Worm (Caenorhabditis elegans) whole organism, young adult: Measurements from ENCODE around the gene mua-3.
"Not testable (repeated sequence)": the region's sequence is repeated elsewhere in the genome, so short reads cannot be mapped to it uniquely, and the experiment has no call there.

Experiments
- T07F8.4 ChIP-seq: sonication (generic microtip); optimal IDR thresholded peaks from 2 replicates; lab custom pipeline; 2016; ENCODE audit warnings: mild to moderate bottlenecking, missing genetic modification characterization, moderate library complexity, missing compliant biosample characterization
- ekl-4 ChIP-seq: fragments of 200-800 bp; sonication (Bioruptor generic); IDR thresholded peaks from 2 replicates; pipeline ENCODE4 v1.3.6; 2022; ENCODE audit warnings: missing genetic modification reagents, missing genetic modification characterization, missing compliant biosample characterization
- hlh-12 ChIP-seq: sonication (generic microtip); optimal IDR thresholded peaks from 2 replicates; lab custom pipeline; 2016; ENCODE audit warnings: missing genetic modification characterization, missing compliant biosample characterization

DNA sequence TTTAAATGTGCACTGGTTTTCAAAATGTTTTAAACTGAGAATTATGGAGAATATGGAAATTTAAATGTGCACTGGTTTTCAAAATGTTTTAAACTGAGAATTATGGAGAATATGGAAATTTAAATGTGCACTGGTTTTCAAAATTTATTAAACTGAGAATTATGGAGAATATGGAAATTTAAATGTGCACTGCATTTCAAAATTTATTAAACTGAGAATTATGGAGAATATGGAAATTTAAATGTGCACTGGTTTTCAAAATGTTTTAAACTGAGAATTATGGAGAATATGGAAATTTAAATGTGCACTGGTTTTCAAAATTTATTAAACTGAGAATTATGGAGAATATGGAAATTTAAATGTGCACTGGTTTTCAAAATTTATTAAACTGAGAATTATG is 64.6 kb downstream of the mua-3 start:
- TF ChIP-seq hlh-12 (tag; lab: Kevin White, UChicago); ekl-4 (GFP tag; lab: Robert Waterston, UW); T07F8.4 (tag; lab: Kevin White, UChicago): not testable (repeated sequence)
